Worm (Caenorhabditis elegans) whole organism, late embryonic: ENCODE results near the gene ulp-4.

Experiments used
- C08G9.2 ChIP-seq: sonication (generic microtip); optimal IDR thresholded peaks from 2 replicates; lab custom pipeline; 2016; ENCODE audit warnings: mild to moderate bottlenecking, missing genetic modification characterization, moderate library complexity, missing compliant biosample characterization
- F13H6.1 ChIP-seq: sonication (generic microtip); optimal IDR thresholded peaks from 2 replicates; lab custom pipeline; 2016; ENCODE audit warnings: missing genetic modification characterization, missing compliant biosample characterization
- K02D7.2 ChIP-seq: sonication (generic microtip); optimal IDR thresholded peaks from 2 replicates; lab custom pipeline; 2017; ENCODE audit warnings: mild to moderate bottlenecking, missing genetic modification characterization, missing compliant biosample characterization
- ahr-1 ChIP-seq: sonication (generic microtip); optimal IDR thresholded peaks from 2 replicates; lab custom pipeline; 2016; ENCODE audit warnings: missing genetic modification characterization, missing compliant biosample characterization
- ceh-14 ChIP-seq: sonication (generic microtip); optimal IDR thresholded peaks from 2 replicates; lab custom pipeline; 2016; ENCODE audit warnings: missing genotype, missing genetic modification characterization, missing compliant biosample characterization
- ceh-18 ChIP-seq: sonication (generic microtip); optimal IDR thresholded peaks from 2 replicates; lab custom pipeline; 2016; ENCODE audit warnings: missing genetic modification characterization, missing compliant biosample characterization
- ceh-19 ChIP-seq: fragments of 200-800 bp; sonication (Bioruptor generic); optimal IDR thresholded peaks from 2 replicates; lab custom pipeline; 2018; ENCODE audit warnings: mild to moderate bottlenecking, missing genetic modification characterization, missing compliant biosample characterization
- ceh-2 ChIP-seq: sonication (generic microtip); optimal IDR thresholded peaks from 2 replicates; lab custom pipeline; 2016; ENCODE audit warnings: missing genotype, missing genetic modification characterization, missing compliant biosample characterization
- ceh-22 ChIP-seq: sonication (generic microtip); optimal IDR thresholded peaks from 2 replicates; lab custom pipeline; 2017; ENCODE audit warnings: missing biosample characterization, missing genetic modification characterization
- ceh-24 ChIP-seq: sonication (generic microtip); optimal IDR thresholded peaks from 2 replicates; lab custom pipeline; 2016; ENCODE audit warnings: mild to moderate bottlenecking, missing genetic modification characterization, missing compliant biosample characterization
- ceh-30 ChIP-seq: fragments of 150-350 bp; optimal IDR thresholded peaks from 2 replicates; lab custom pipeline; 2014; ENCODE audit warnings: missing biosample characterization, missing genetic modification characterization
- ceh-31 ChIP-seq: sonication (generic microtip); optimal IDR thresholded peaks from 2 replicates; lab custom pipeline; 2016; ENCODE audit warnings: missing genetic modification characterization, missing compliant biosample characterization
- ceh-34 ChIP-seq: sonication (generic microtip); optimal IDR thresholded peaks from 2 replicates; lab custom pipeline; 2016; ENCODE audit warnings: mild to moderate bottlenecking, missing genetic modification characterization, missing compliant biosample characterization
- ceh-45 ChIP-seq: fragments of 200-800 bp; sonication (Bioruptor generic); IDR thresholded peaks from 2 replicates; pipeline ENCODE4 v1.3.6; 2022; ENCODE audit warnings: missing genetic modification reagents, missing genetic modification characterization, missing compliant biosample characterization
- ceh-48 ChIP-seq: sonication (generic microtip); optimal IDR thresholded peaks from 2 replicates; lab custom pipeline; 2016; ENCODE audit warnings: missing genetic modification characterization, inconsistent platforms, missing compliant biosample characterization
- ceh-9 ChIP-seq: sonication (generic microtip); optimal IDR thresholded peaks from 2 replicates; lab custom pipeline; 2016; ENCODE audit warnings: mild to moderate bottlenecking, missing genetic modification characterization, inconsistent platforms, missing compliant biosample characterization
- che-1 ChIP-seq: sonication (generic microtip); optimal IDR thresholded peaks from 2 replicates; lab custom pipeline; 2016; ENCODE audit warnings: mild to moderate bottlenecking, missing genetic modification characterization, missing compliant biosample characterization
- dve-1 ChIP-seq: sonication (generic microtip); optimal IDR thresholded peaks from 2 replicates; lab custom pipeline; 2017; ENCODE audit warnings: antibody characterized with exemption, mild to moderate bottlenecking, missing genetic modification characterization, missing compliant biosample characterization
- elt-4 ChIP-seq: sonication (generic microtip); optimal IDR thresholded peaks from 2 replicates; lab custom pipeline; 2016; ENCODE audit warnings: missing genetic modification characterization, missing compliant biosample characterization
- ets-4 ChIP-seq: sonication (generic microtip); optimal IDR thresholded peaks from 2 replicates; lab custom pipeline; 2016; ENCODE audit warnings: missing genetic modification characterization, missing compliant biosample characterization
- eyg-1 ChIP-seq: sonication (generic microtip); optimal IDR thresholded peaks from 2 replicates; lab custom pipeline; 2016; ENCODE audit warnings: missing genotype, missing genetic modification characterization, missing compliant biosample characterization
- fkh-10 ChIP-seq: fragments of 150-350 bp; optimal IDR thresholded peaks from 2 replicates; lab custom pipeline; 2014; ENCODE audit warnings: missing biosample characterization, missing genetic modification reagents, missing genetic modification characterization
- fkh-6 ChIP-seq: sonication (generic microtip); optimal IDR thresholded peaks from 2 replicates; lab custom pipeline; 2016; ENCODE audit warnings: missing genetic modification characterization, missing compliant biosample characterization
- hlh-30 ChIP-seq: sonication (generic microtip); optimal IDR thresholded peaks from 2 replicates; lab custom pipeline; 2017; ENCODE audit warnings: antibody characterized with exemption, missing genetic modification characterization, missing compliant biosample characterization; ENCODE audit not compliant: insufficient read depth
- hlh-6 ChIP-seq: sonication (generic microtip); optimal IDR thresholded peaks from 2 replicates; lab custom pipeline; 2016; ENCODE audit warnings: missing genotype, missing genetic modification characterization, missing compliant biosample characterization
- hlh-8 ChIP-seq: sonication (generic microtip); optimal IDR thresholded peaks from 2 replicates; lab custom pipeline; 2016; ENCODE audit warnings: missing genotype, missing genetic modification characterization, missing compliant biosample characterization
- lim-6 ChIP-seq: sonication (generic microtip); optimal IDR thresholded peaks from 2 replicates; lab custom pipeline; 2016; ENCODE audit warnings: missing genetic modification characterization, missing compliant biosample characterization
- lin-11 ChIP-seq: fragments of 200-800 bp; sonication (Bioruptor generic); optimal IDR thresholded peaks from 2 replicates; lab custom pipeline; 2018; ENCODE audit warnings: mild to moderate bottlenecking, missing genetic modification characterization, missing compliant biosample characterization
- madf-2 ChIP-seq: sonication (generic microtip); optimal IDR thresholded peaks from 2 replicates; lab custom pipeline; 2017; ENCODE audit warnings: missing genetic modification characterization, missing compliant biosample characterization
- mec-3 ChIP-seq: sonication (generic microtip); optimal IDR thresholded peaks from 2 replicates; lab custom pipeline; 2016; ENCODE audit warnings: borderline replicate concordance, missing genetic modification characterization, missing compliant biosample characterization
- nhr-11 ChIP-seq: fragments of 150-350 bp; optimal IDR thresholded peaks from 2 replicates; lab custom pipeline; 2014; ENCODE audit warnings: missing biosample characterization, missing genetic modification characterization
- nhr-232 ChIP-seq: sonication (generic microtip); optimal IDR thresholded peaks from 2 replicates; lab custom pipeline; 2016; ENCODE audit warnings: missing genetic modification characterization, missing compliant biosample characterization
- npax-4 ChIP-seq: sonication (generic microtip); optimal IDR thresholded peaks from 2 replicates; lab custom pipeline; 2016; ENCODE audit warnings: missing genetic modification characterization, missing compliant biosample characterization
- pag-3 ChIP-seq: sonication (generic microtip); optimal IDR thresholded peaks from 2 replicates; lab custom pipeline; 2016; ENCODE audit warnings: missing compliant biosample characterization, missing genetic modification characterization, borderline replicate concordance
- pax-1 ChIP-seq: fragments of 150-350 bp; optimal IDR thresholded peaks from 2 replicates; lab custom pipeline; 2014; ENCODE audit warnings: missing biosample characterization, missing genetic modification characterization
- pha-2 ChIP-seq: sonication (generic microtip); optimal IDR thresholded peaks from 2 replicates; lab custom pipeline; 2017; ENCODE audit warnings: mild to moderate bottlenecking, missing genetic modification characterization, missing compliant biosample characterization
- pha-4 ChIP-seq: fragments of 150-350 bp; optimal IDR thresholded peaks from 2 replicates; lab custom pipeline; 2018; ENCODE audit warnings: missing biosample characterization, missing genetic modification reagents, missing genetic modification characterization
- pqm-1 ChIP-seq: sonication (generic microtip); optimal IDR thresholded peaks from 2 replicates; lab custom pipeline; 2016; ENCODE audit warnings: missing genetic modification characterization, missing compliant biosample characterization
- pros-1 ChIP-seq: fragments of 150-350 bp; optimal IDR thresholded peaks from 2 replicates; lab custom pipeline; 2014; ENCODE audit warnings: missing biosample characterization, missing genetic modification reagents, missing genetic modification characterization
- rnt-1 ChIP-seq: sonication (generic microtip); optimal IDR thresholded peaks from 2 replicates; lab custom pipeline; 2016; ENCODE audit warnings: missing genetic modification characterization, missing compliant biosample characterization
- sdc-2 ChIP-seq: sonication (generic microtip); optimal IDR thresholded peaks from 2 replicates; lab custom pipeline; 2016; ENCODE audit warnings: missing genotype, missing genetic modification characterization, missing compliant biosample characterization
- sox-2 ChIP-seq: fragments of 200-800 bp; sonication (Bioruptor generic); IDR thresholded peaks from 2 replicates; pipeline ENCODE4 v1.3.6; 2022; ENCODE audit warnings: missing genetic modification reagents, missing genetic modification characterization, missing compliant biosample characterization
- sox-4 ChIP-seq: sonication (generic microtip); optimal IDR thresholded peaks from 2 replicates; lab custom pipeline; 2017; ENCODE audit warnings: mild to moderate bottlenecking, missing genetic modification characterization, inconsistent platforms, missing compliant biosample characterization
- syd-9 ChIP-seq: sonication (generic microtip); optimal IDR thresholded peaks from 2 replicates; lab custom pipeline; 2016; ENCODE audit warnings: mild to moderate bottlenecking, missing genetic modification characterization, moderate library complexity, missing compliant biosample characterization
- tbx-7 ChIP-seq: sonication (generic microtip); optimal IDR thresholded peaks from 2 replicates; lab custom pipeline; 2016; ENCODE audit warnings: missing genotype, missing genetic modification characterization, missing compliant biosample characterization
- unc-3 ChIP-seq, 2 experiments: fragments of 200-800 bp in 1 of 2; sonication (Bioruptor generic) in 1 of 2; sonication (generic microtip) in 1 of 2; conservative IDR thresholded peaks in 1 of 2; optimal IDR thresholded peaks in 1 of 2; 2 replicates each; pipeline versions ENCODE4 v1.3.6 to Lab custom; 2016 to 2022; ENCODE audit warnings: missing compliant biosample characterization in 2 of 2, missing genetic modification characterization in 2 of 2, missing genetic modification reagents in 1 of 2
- unc-42 ChIP-seq: sonication (generic microtip); optimal IDR thresholded peaks from 2 replicates; lab custom pipeline; 2016; ENCODE audit warnings: missing genotype, missing genetic modification characterization, missing compliant biosample characterization
- unc-55 ChIP-seq: sonication (generic microtip); optimal IDR thresholded peaks from 2 replicates; lab custom pipeline; 2017; ENCODE audit warnings: missing biosample characterization, missing genetic modification reagents, missing genetic modification characterization
- unc-86 ChIP-seq: sonication (generic microtip); optimal IDR thresholded peaks from 2 replicates; lab custom pipeline; 2016; ENCODE audit warnings: missing genetic modification characterization, missing compliant biosample characterization
- zip-5 ChIP-seq: sonication (generic microtip); optimal IDR thresholded peaks from 2 replicates; lab custom pipeline; 2016; ENCODE audit warnings: missing genetic modification characterization, missing compliant biosample characterization

Gene ulp-4

DNA sequence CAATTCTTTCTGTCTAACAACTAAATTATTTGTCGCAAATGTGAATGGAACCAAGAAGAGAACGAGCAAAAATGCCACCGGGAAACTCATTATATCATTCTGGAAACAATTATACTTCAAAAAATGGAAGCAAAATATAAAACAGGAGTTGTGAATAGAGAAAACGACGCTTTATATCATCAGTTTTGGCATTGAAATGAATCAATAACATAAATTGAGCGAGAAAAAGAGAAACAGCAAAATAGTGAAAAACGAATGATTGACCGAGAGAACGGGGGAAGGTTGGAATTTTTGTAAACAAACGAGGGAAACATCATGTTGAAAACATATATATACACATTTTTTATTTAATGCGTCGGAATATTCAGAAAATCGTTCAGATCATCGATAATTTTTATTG, 7.1 kb downstream of the ulp-4 start, which contains the start of gene ctns-1:
ctns-1 (minus strand) TSS at position 101 of the 400 bp plus-strand sequence.
- no peak for TF ChIP-seq ceh-22 (tag; lab: Kevin White, UChicago)
- TF ChIP-seq pha-4, result no peak
- no peak for TF ChIP-seq sox-4
- no peak for TF ChIP-seq ceh-2 (tag; lab: Kevin White, UChicago)
- TF ChIP-seq unc-42 (tag; lab: Kevin White, UChicago), result no peak
- TF ChIP-seq ceh-31 (tag; lab: Kevin White, UChicago), result no peak
- TF ChIP-seq lin-11 (tag; lab: Kevin White, UChicago), result no peak
- TF ChIP-seq nhr-232 (tag; lab: Kevin White, UChicago), result no peak
- TF ChIP-seq unc-86 (tag; lab: Kevin White, UChicago), result no peak

DNA sequence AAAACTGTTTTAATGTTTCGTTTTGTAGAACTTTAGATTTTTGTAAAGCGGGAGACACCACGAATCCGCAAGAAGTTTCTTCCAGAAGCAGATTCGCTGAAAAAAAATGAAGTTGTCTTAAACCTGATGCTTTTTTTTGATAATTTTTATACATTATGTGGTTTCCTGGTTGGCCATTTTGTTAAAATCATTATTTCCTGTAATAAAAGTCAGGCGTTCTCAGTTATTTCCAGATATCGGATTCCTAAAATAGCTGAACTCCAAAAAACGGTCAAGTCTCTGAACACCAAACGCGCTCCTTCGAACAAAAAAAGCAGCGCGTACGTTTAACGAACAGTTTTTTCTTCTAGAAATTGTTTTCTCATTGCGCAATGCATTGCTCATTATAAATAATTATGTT, 7.6 kb downstream of the ulp-4 start:
- TF ChIP-seq sox-2 (GFP tag; lab: Robert Waterston, UW) (no peak), unc-55 (no peak), dve-1 (tag; lab: Kevin White, UChicago) (no peak), unc-3 (GFP tag; conservative IDR thresholded peaks at IDR 0.05; lab: Robert Waterston, UW) (no peak), unc-3 (tag; optimal IDR thresholded peaks at IDR 0.05; lab: Kevin White, UChicago) (peak; percentile 28), K02D7.2 (tag; lab: Kevin White, UChicago) (no peak), ceh-19 (GFP tag; lab: Kevin White, UChicago) (no peak), che-1 (tag; lab: Kevin White, UChicago) (no peak), tbx-7 (tag; lab: Kevin White, UChicago) (peak; percentile 77), ceh-18 (no peak), nhr-232 (tag; lab: Kevin White, UChicago) (no peak), pha-2 (tag; lab: Kevin White, UChicago) (no peak), ceh-24 (tag; lab: Kevin White, UChicago) (no peak), pag-3 (tag; lab: Kevin White, UChicago) (no peak), F13H6.1 (peak; percentile 66), ceh-14 (tag; lab: Kevin White, UChicago) (peak; percentile 72), zip-5 (tag; lab: Kevin White, UChicago) (peak; percentile 92), hlh-30 (tag; lab: Kevin White, UChicago) (no peak), madf-2 (tag; lab: Kevin White, UChicago) (no peak), eyg-1 (tag; lab: Kevin White, UChicago) (no peak), pax-1 (tag; lab: Kevin White, UChicago) (no peak), sdc-2 (no peak), ahr-1 (tag; lab: Kevin White, UChicago) (peak; percentile 64), lim-6 (tag; lab: Kevin White, UChicago) (peak; percentile 79), fkh-10 (GFP tag; lab: Kevin White, UChicago) (no peak), hlh-6 (tag; lab: Kevin White, UChicago) (no peak), unc-42 (tag; lab: Kevin White, UChicago) (peak; percentile 42), syd-9 (tag; lab: Kevin White, UChicago) (no peak), ceh-30 (no peak), sox-4 (no peak), pros-1 (tag; lab: Kevin White, UChicago) (no peak), ceh-2 (tag; lab: Kevin White, UChicago) (peak; percentile 81), ceh-45 (GFP tag; lab: Robert Waterston, UW) (no peak), fkh-6 (tag; lab: Kevin White, UChicago) (no peak), rnt-1 (tag; lab: Kevin White, UChicago) (peak; percentile 64), npax-4 (no peak), unc-86 (tag; lab: Kevin White, UChicago) (no peak), pha-4 (no peak), elt-4 (tag; lab: Kevin White, UChicago) (no peak), pqm-1 (peak; percentile 68), ceh-48 (tag; lab: Kevin White, UChicago) (no peak), mec-3 (tag; lab: Kevin White, UChicago) (peak; percentile 71), hlh-8 (tag; lab: Kevin White, UChicago) (peak; percentile 46), ets-4 (peak; percentile 76), C08G9.2 (peak; percentile 86), ceh-22 (tag; lab: Kevin White, UChicago) (no peak), nhr-11 (tag; lab: Kevin White, UChicago) (no peak), ceh-9 (no peak), ceh-34 (tag; lab: Kevin White, UChicago) (peak; percentile 19)
